Worm (Caenorhabditis elegans): ENCODE results near the gene hse-5.

DNA sequence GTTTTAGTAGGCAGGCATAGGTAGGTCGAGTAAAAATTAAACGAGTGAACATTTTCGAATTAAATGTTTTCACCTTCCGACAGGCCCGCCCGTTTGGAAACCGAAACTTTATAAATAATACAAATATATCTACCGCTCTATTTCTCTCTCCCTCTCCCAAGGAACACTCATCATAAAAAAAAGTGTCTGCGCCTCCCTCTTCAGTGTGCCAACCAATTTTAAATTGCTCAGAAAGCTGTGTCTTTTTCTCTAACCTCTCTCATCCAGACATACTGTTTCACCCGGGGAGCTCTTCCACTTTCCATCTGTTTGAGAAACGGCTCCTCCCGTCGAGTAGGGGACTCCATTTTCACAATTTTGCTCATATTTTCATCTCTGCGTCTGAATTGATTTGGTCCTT, 22.0 kb upstream of the hse-5 start:
- TF ChIP-seq fkh-6 (tag; optimal IDR thresholded peaks at IDR 0.05) (no peak), lin-11 (tag; optimal IDR thresholded peaks at IDR 0.05) (no peak)

All from whole organism, late embryonic.